Fruit fly (Drosophila melanogaster) whole organism, embryonic: ENCODE data around the gene CG12607.

Experiments used
- C15 ChIP-seq: fragments of 200-800 bp; sonication (Bioruptor generic); IDR thresholded peaks from 3 replicates; pipeline ENCODE4 v1.3.6; 2022; ENCODE audit warnings: missing biosample characterization, missing genetic modification characterization
- CG10979 ChIP-seq: fragments of 200-800 bp; sonication (Bioruptor generic); optimal IDR thresholded peaks from 2 replicates; lab custom pipeline; 2018; ENCODE audit warnings: missing biosample characterization, mild to moderate bottlenecking, missing genetic modification characterization, moderate library complexity
- CG11085 ChIP-seq: fragments of 200-800 bp; sonication (Bioruptor generic); IDR thresholded peaks from 2 replicates; pipeline ENCODE4 v1.3.6; 2022; ENCODE audit warnings: missing biosample characterization, missing genetic modification characterization
- CG11093 ChIP-seq: fragments of 200-800 bp; sonication (Bioruptor generic); IDR thresholded peaks from 3 replicates; pipeline ENCODE4 v1.3.6; 2022; ENCODE audit warnings: missing biosample characterization, missing genetic modification characterization
- CG13775 ChIP-seq: fragments of 200-800 bp; sonication (Bioruptor generic); optimal IDR thresholded peaks from 3 replicates; lab custom pipeline; 2017; ENCODE audit warnings: missing biosample characterization, mild to moderate bottlenecking, missing genetic modification characterization
- CG13894 ChIP-seq: fragments of 200-800 bp; sonication (Bioruptor generic); optimal IDR thresholded peaks from 3 replicates; lab custom pipeline; 2018; ENCODE audit warnings: missing biosample characterization, mild to moderate bottlenecking, missing genetic modification characterization, moderate library complexity
- CG15269 ChIP-seq: fragments of 200-800 bp; sonication (Bioruptor generic); optimal IDR thresholded peaks from 2 replicates; lab custom pipeline; 2018; ENCODE audit warnings: missing biosample characterization, mild to moderate bottlenecking, missing genetic modification characterization, moderate library complexity
- CG1603 ChIP-seq: fragments of 200-800 bp; sonication (Bioruptor generic); optimal IDR thresholded peaks from 2 replicates; lab custom pipeline; 2019; ENCODE audit warnings: missing biosample characterization, mild to moderate bottlenecking, missing genetic modification characterization, moderate library complexity
- CG18262 ChIP-seq: fragments of 200-800 bp; optimal IDR thresholded peaks from 3 replicates; lab custom pipeline; 2019; ENCODE audit warnings: missing biosample characterization, mild to moderate bottlenecking, missing genetic modification characterization, moderate library complexity
- CG18764 ChIP-seq: fragments of 200-800 bp; sonication (Bioruptor generic); optimal IDR thresholded peaks from 3 replicates; lab custom pipeline; 2016; ENCODE audit warnings: missing biosample characterization, missing genetic modification characterization
- CG2889 ChIP-seq: fragments of 200-800 bp; sonication (Bioruptor generic); IDR thresholded peaks from 3 replicates; pipeline ENCODE4 v1.3.6; 2022; ENCODE audit warnings: missing biosample characterization, missing genetic modification characterization
- CG3065 ChIP-seq: fragments of 200-800 bp; sonication (Bioruptor generic); optimal IDR thresholded peaks from 2 replicates; lab custom pipeline; 2016; ENCODE audit warnings: missing biosample characterization, missing genetic modification characterization
- CG4404 ChIP-seq: fragments of 200-800 bp; sonication (Bioruptor generic); IDR thresholded peaks from 2 replicates; pipeline ENCODE4 v1.3.6; 2022; ENCODE audit warnings: missing biosample characterization, missing genetic modification characterization
- CG4854 ChIP-seq: fragments of 200-800 bp; sonication (Bioruptor generic); optimal IDR thresholded peaks from 2 replicates; lab custom pipeline; 2016; ENCODE audit warnings: missing biosample characterization, missing genetic modification characterization, inconsistent platforms
- CG5180 ChIP-seq: fragments of 200-800 bp; sonication (Bioruptor generic); optimal IDR thresholded peaks from 3 replicates; lab custom pipeline; 2017; ENCODE audit warnings: missing biosample characterization, missing genetic modification characterization, mild to moderate bottlenecking, moderate library complexity, missing genetic modification reagents
- CG6689 ChIP-seq: fragments of 200-800 bp; sonication (Bioruptor generic); IDR thresholded peaks from 2 replicates; pipeline ENCODE4 v1.3.6; 2022; ENCODE audit warnings: missing biosample characterization, missing genetic modification characterization
- CG7372 ChIP-seq: fragments of 200-800 bp; sonication (Bioruptor generic); IDR thresholded peaks from 2 replicates; pipeline ENCODE4 v1.3.6; 2022; ENCODE audit warnings: missing biosample characterization, missing genetic modification characterization
- CG7839 ChIP-seq: fragments of 200-800 bp; sonication (Bioruptor generic); optimal IDR thresholded peaks from 3 replicates; lab custom pipeline; 2018; ENCODE audit warnings: missing biosample characterization, mild to moderate bottlenecking, missing genetic modification characterization, moderate library complexity
- CG7987 ChIP-seq: fragments of 200-800 bp; sonication (Bioruptor generic); optimal IDR thresholded peaks from 2 replicates; lab custom pipeline; 2018; ENCODE audit warnings: missing biosample characterization, mild to moderate bottlenecking, missing genetic modification characterization, moderate library complexity
- Camta ChIP-seq: fragments of 200-800 bp; sonication (Bioruptor generic); optimal IDR thresholded peaks from 2 replicates; lab custom pipeline; 2016; ENCODE audit warnings: missing biosample characterization, missing genetic modification characterization
- Chrac-16 ChIP-seq: fragments of 200-800 bp; sonication (Bioruptor generic); optimal IDR thresholded peaks from 3 replicates; lab custom pipeline; 2016; ENCODE audit warnings: missing biosample characterization, missing genetic modification characterization
- Dbx ChIP-seq: fragments of 200-800 bp; sonication (Bioruptor generic); IDR thresholded peaks from 3 replicates; pipeline ENCODE4 v1.3.6; 2022; ENCODE audit warnings: missing biosample characterization, missing genetic modification characterization
- Eip74EF ChIP-seq, 2 experiments: fragments of 200-800 bp in 1 of 2; fragments of >200 bp in 1 of 2; sonication (Bioruptor generic) in 1 of 2; optimal IDR thresholded peaks; 2 replicates each; lab custom pipeline; 2017 to 2019; ENCODE audit warnings: missing biosample characterization in 2 of 2, missing genetic modification characterization in 2 of 2, mild to moderate bottlenecking in 1 of 2, moderate library complexity in 1 of 2
- Ets65A ChIP-seq: fragments of 200-800 bp; sonication (Bioruptor generic); peaks from one replicate; lab custom pipeline; 2016; ENCODE audit warnings: missing biosample characterization, missing genetic modification characterization
- Hmr ChIP-seq: fragments of 200-800 bp; sonication (Bioruptor generic); optimal IDR thresholded peaks from 3 replicates; lab custom pipeline; 2017; ENCODE audit warnings: mild to moderate bottlenecking, missing biosample characterization, missing genetic modification reagents, missing genetic modification characterization
- Hr51 ChIP-seq, 2 experiments: fragments of 200-800 bp; sonication (Bioruptor generic); optimal IDR thresholded peaks; 2 replicates in 1 of 2; 3 replicates in 1 of 2; lab custom pipeline; 2016 to 2018; ENCODE audit warnings: missing biosample characterization in 2 of 2, missing genetic modification characterization in 2 of 2, mild to moderate bottlenecking in 1 of 2, moderate library complexity in 1 of 2
- MBD-R2 ChIP-seq: fragments of 200-800 bp; sonication (Bioruptor generic); IDR thresholded peaks from 2 replicates; pipeline ENCODE4 v1.3.6; 2022; ENCODE audit warnings: missing biosample characterization, missing genetic modification characterization
- Med ChIP-seq: fragments of 200-800 bp; sonication (Bioruptor generic); peaks from one replicate; lab custom pipeline; 2016; ENCODE audit warnings: missing biosample characterization, missing genetic modification characterization, mild to moderate bottlenecking, inconsistent platforms, moderate library complexity
- Neu2 ChIP-seq: fragments of 200-800 bp; sonication (Bioruptor generic); optimal IDR thresholded peaks from 3 replicates; lab custom pipeline; 2016; ENCODE audit warnings: missing biosample characterization, missing genetic modification characterization, borderline replicate concordance
- Ravus ChIP-seq: fragments of 200-800 bp; sonication (Bioruptor generic); IDR thresholded peaks from 2 replicates; pipeline ENCODE4 v1.3.6; 2022; ENCODE audit warnings: missing biosample characterization, missing genetic modification characterization
- Rx ChIP-seq: fragments of 200-800 bp; sonication (Bioruptor generic); IDR thresholded peaks from 2 replicates; pipeline ENCODE4 v1.3.6; 2022; ENCODE audit warnings: missing biosample characterization, missing genetic modification characterization
- Side ChIP-seq: fragments of 200-800 bp; sonication (Bioruptor generic); optimal IDR thresholded peaks from 2 replicates; lab custom pipeline; 2016; ENCODE audit warnings: missing biosample characterization, missing genetic modification characterization
- Xrp1 ChIP-seq: fragments of 200-800 bp; sonication (Bioruptor generic); IDR thresholded peaks from 2 replicates; pipeline ENCODE4 v1.3.6; 2022; ENCODE audit warnings: missing biosample characterization, missing genetic modification characterization
- ap ChIP-seq: fragments of 200-800 bp; sonication (Bioruptor generic); IDR thresholded peaks from 2 replicates; pipeline ENCODE4 v1.3.6; 2022; ENCODE audit warnings: missing biosample characterization, missing genetic modification characterization
- ase ChIP-seq: fragments of 200-800 bp; sonication (Bioruptor generic); IDR thresholded peaks from 3 replicates; pipeline ENCODE4 v1.3.6; 2022; ENCODE audit warnings: missing biosample characterization, missing genetic modification characterization
- disco-r ChIP-seq: fragments of 200-800 bp; sonication (Bioruptor generic); optimal IDR thresholded peaks from 2 replicates; lab custom pipeline; 2016; ENCODE audit warnings: missing biosample characterization, missing genetic modification characterization
- dmrt11E ChIP-seq: fragments of 200-800 bp; sonication (Bioruptor generic); optimal IDR thresholded peaks from 3 replicates; lab custom pipeline; 2018; ENCODE audit warnings: missing biosample characterization, mild to moderate bottlenecking, missing genetic modification characterization, moderate library complexity
- dpn ChIP-seq, 2 experiments: fragments of 200-800 bp; sonication (Bioruptor generic); optimal IDR thresholded peaks; 3 replicates each; lab custom pipeline; 2016; ENCODE audit warnings: missing biosample characterization in 2 of 2, missing genetic modification characterization in 2 of 2
- ems ChIP-seq: fragments of 200-800 bp; sonication (Bioruptor generic); optimal IDR thresholded peaks from 3 replicates; lab custom pipeline; 2016; ENCODE audit warnings: missing biosample characterization, missing genetic modification characterization
- fd3F ChIP-seq: fragments of 200-800 bp; sonication (Bioruptor generic); optimal IDR thresholded peaks from 2 replicates; lab custom pipeline; 2018; ENCODE audit warnings: missing biosample characterization, mild to moderate bottlenecking, missing genetic modification characterization, moderate library complexity
- gem ChIP-seq: fragments of 200-800 bp; sonication (Bioruptor generic); optimal IDR thresholded peaks from 2 replicates; lab custom pipeline; 2019; ENCODE audit warnings: missing biosample characterization, mild to moderate bottlenecking, missing genetic modification characterization, moderate library complexity
- gsb ChIP-seq: fragments of 200-800 bp; sonication (Bioruptor generic); IDR thresholded peaks from 2 replicates; pipeline ENCODE4 v1.3.6; 2022; ENCODE audit warnings: missing biosample characterization, missing genetic modification characterization
- ranshi ChIP-seq: fragments of 200-800 bp; sonication (Bioruptor generic); IDR thresholded peaks from 2 replicates; pipeline ENCODE4 v1.3.6; 2022; ENCODE audit warnings: missing biosample characterization, missing genetic modification characterization
- ro ChIP-seq: fragments of 200-800 bp; sonication (Bioruptor generic); IDR thresholded peaks from 2 replicates; pipeline ENCODE4 v1.3.6; 2022; ENCODE audit warnings: missing biosample characterization, missing genetic modification characterization
- row ChIP-seq: fragments of 200-800 bp; sonication (Bioruptor generic); IDR thresholded peaks from 3 replicates; pipeline ENCODE4 v1.3.6; 2022; ENCODE audit warnings: missing biosample characterization, missing genetic modification characterization
- sug ChIP-seq: fragments of 200-800 bp; optimal IDR thresholded peaks from 2 replicates; lab custom pipeline; 2019; ENCODE audit warnings: missing biosample characterization, mild to moderate bottlenecking, missing genetic modification characterization, moderate library complexity
- tio ChIP-seq: fragments of 200-800 bp; sonication (Bioruptor generic); optimal IDR thresholded peaks from 2 replicates; lab custom pipeline; 2017; ENCODE audit warnings: missing biosample characterization, missing genetic modification characterization, inconsistent platforms
- twi ChIP-seq: fragments of 200-800 bp; optimal IDR thresholded peaks from 2 replicates; lab custom pipeline; 2019; ENCODE audit warnings: missing biosample characterization, mild to moderate bottlenecking, missing genetic modification characterization, moderate library complexity
- tx ChIP-seq: fragments of 200-800 bp; sonication (Bioruptor generic); optimal IDR thresholded peaks from 2 replicates; lab custom pipeline; 2016; ENCODE audit warnings: missing biosample characterization, missing genetic modification characterization
- zf30C ChIP-seq: fragments of 200-800 bp; sonication (Bioruptor generic); optimal IDR thresholded peaks from 3 replicates; lab custom pipeline; 2018; ENCODE audit warnings: missing biosample characterization, mild to moderate bottlenecking, missing genetic modification characterization

CG12607 gene

DNA sequence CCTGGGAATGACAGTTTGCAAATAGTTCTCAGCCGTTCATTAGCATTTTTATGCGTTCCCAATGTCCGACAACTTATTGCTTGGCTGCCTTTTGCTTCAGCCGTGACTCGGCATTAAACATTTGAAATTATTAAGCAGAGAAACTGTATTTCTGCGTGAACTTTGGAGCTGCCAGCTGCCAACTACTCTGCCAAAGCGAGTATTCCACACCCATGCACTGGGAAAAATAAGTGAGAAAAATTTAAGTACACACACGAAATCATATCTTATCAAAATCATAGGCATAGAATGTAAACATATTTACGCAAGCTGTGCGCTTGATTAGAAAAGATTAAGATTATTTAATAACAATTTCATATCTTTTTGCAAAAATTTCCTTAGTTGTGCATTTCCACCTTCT lies 33.4 kb upstream of the CG12607 start (continued):
- TF ChIP-seq CG13894 (tag; lab: Kevin White, UChicago): peak; percentile 48
- TF ChIP-seq Hmr (GFP tag; lab: Kevin White, UChicago): peak; percentile 2
- TF ChIP-seq Ets65A: peak; percentile 78
- 0 out of 3 replicates have a peak, but pooled peaks have one; percentile 39 for TF ChIP-seq C15 (GFP tag; lab: Robert Waterston, UW)
- TF ChIP-seq gsb (GFP tag; lab: Robert Waterston, UW): peak; percentile 67
- no peak for TF ChIP-seq CG18262 (tag; lab: Kevin White, UChicago)
- peak in 1 of 2 experiments; percentile 42 for TF ChIP-seq Hr51 (GFP tag; optimal IDR thresholded peaks at IDR 0.05; lab: Kevin White, UChicago)
- TF ChIP-seq CG4854 (GFP tag; lab: Kevin White, UChicago): no peak
- TF ChIP-seq Side: peak; percentile 16
- TF ChIP-seq CG6689: peak; percentile 66
- TF ChIP-seq Chrac-16 (GFP tag; lab: Kevin White, UChicago): peak; percentile 26
- TF ChIP-seq Neu2 (GFP tag; lab: Kevin White, UChicago): no peak
- peak; percentile 49; the same call in 1 of the 2 replicates for TF ChIP-seq Rx (GFP tag; lab: Robert Waterston, UW)
- TF ChIP-seq tx (GFP tag; lab: Kevin White, UChicago): no peak
- TF ChIP-seq CG11085: peak; percentile 61
- peak; percentile 23 for TF ChIP-seq Camta (GFP tag; lab: Kevin White, UChicago)
- TF ChIP-seq CG4404: peak; percentile 34; the same call in 1 of the 2 replicates
- TF ChIP-seq Ravus: peak; percentile 20
- peak; percentile 60 for TF ChIP-seq gem (tag; lab: Kevin White, UChicago)
- TF ChIP-seq CG7372: peak; percentile 59; the same call in 1 of the 2 replicates
- peak; percentile 37 for TF ChIP-seq ems
- peak; percentile 21 for TF ChIP-seq fd3F (GFP tag; lab: Kevin White, UChicago)
- TF ChIP-seq CG10979 (tag; lab: Kevin White, UChicago): no peak
- peak; percentile 55; the same call in 1 of the 3 replicates for TF ChIP-seq ase (GFP tag; lab: Robert Waterston, UW)
- TF ChIP-seq zf30C (GFP tag; lab: Kevin White, UChicago): peak; percentile 47
- 0 out of 3 replicates have a peak, but pooled peaks have one; percentile 37 for TF ChIP-seq CG2889 (GFP tag; lab: Robert Waterston, UW)
- TF ChIP-seq disco-r: peak; percentile 21
- TF ChIP-seq dpn (GFP tag; optimal IDR thresholded peaks at IDR 0.05; lab: Kevin White, UChicago): peak; percentile 30 to 65
- TF ChIP-seq sug (tag; lab: Kevin White, UChicago): peak; percentile 43
- peak; percentile 62; the same call in 1 of the 2 replicates for TF ChIP-seq Xrp1 (GFP tag; lab: Robert Waterston, UW)
- TF ChIP-seq dmrt11E (tag; lab: Kevin White, UChicago): no peak
- peak in 1 of 2 experiments; percentile 5 for TF ChIP-seq Eip74EF (GFP tag; optimal IDR thresholded peaks at IDR 0.05; lab: Kevin White, UChicago)
- no peak for TF ChIP-seq CG18764 (GFP tag; lab: Kevin White, UChicago)
- no peak for TF ChIP-seq twi
- TF ChIP-seq ap (GFP tag; lab: Robert Waterston, UW): peak; percentile 65
- TF ChIP-seq row: peak; percentile 79
- TF ChIP-seq ro: no peak
- TF ChIP-seq CG15269: peak; percentile 40
- no peak for TF ChIP-seq CG3065 (GFP tag; lab: Kevin White, UChicago)
- peak; percentile 43 for TF ChIP-seq tio (GFP tag; lab: Kevin White, UChicago)
- TF ChIP-seq Med: peak; percentile 91
- TF ChIP-seq CG11093 (GFP tag; lab: Robert Waterston, UW): 0 out of 3 replicates have a peak, but pooled peaks have one; percentile 30
- no peak for TF ChIP-seq CG5180 (GFP tag; lab: Kevin White, UChicago)
- peak; percentile 55; the same call in 1 of the 2 replicates for TF ChIP-seq ranshi (GFP tag; lab: Robert Waterston, UW)
- peak; percentile 64; the same call in 2 of the 3 replicates for TF ChIP-seq Dbx
- TF ChIP-seq CG7987: peak; percentile 5
- TF ChIP-seq CG13775 (GFP tag; lab: Kevin White, UChicago): peak; percentile 34
- TF ChIP-seq CG1603 (tag; lab: Kevin White, UChicago): peak; percentile 38
- TF ChIP-seq CG7839 (tag; lab: Kevin White, UChicago): peak; percentile 45
- TF ChIP-seq MBD-R2 (GFP tag; lab: Robert Waterston, UW): peak; percentile 36; the same call in 1 of the 2 replicates
